Fruit fly (Drosophila melanogaster) whole organism, embryonic: ENCODE results near the gene CG32708.

ENCODE experiments used
- Atf6 ChIP-seq: fragments of 200-800 bp; sonication (Bioruptor generic); IDR thresholded peaks from 2 replicates; pipeline ENCODE4 v1.3.6; 2022; ENCODE audit warnings: missing biosample characterization, missing genetic modification characterization
- CG11093 ChIP-seq: fragments of 200-800 bp; sonication (Bioruptor generic); IDR thresholded peaks from 3 replicates; pipeline ENCODE4 v1.3.6; 2022; ENCODE audit warnings: missing biosample characterization, missing genetic modification characterization
- CG11247 ChIP-seq: fragments of 200-800 bp; sonication (Bioruptor generic); IDR thresholded peaks from 2 replicates; pipeline ENCODE4 v1.3.6; 2022; ENCODE audit warnings: missing biosample characterization, missing genetic modification characterization
- CG12219 ChIP-seq: fragments of 200-800 bp; sonication (Bioruptor generic); optimal IDR thresholded peaks from 3 replicates; lab custom pipeline; 2018; ENCODE audit warnings: missing biosample characterization, mild to moderate bottlenecking, missing genetic modification characterization
- CG14050 ChIP-seq: fragments of 200-800 bp; sonication (Bioruptor generic); IDR thresholded peaks from 3 replicates; pipeline ENCODE4 v1.3.6; 2022; ENCODE audit warnings: missing biosample characterization, missing genetic modification characterization
- CG2120 ChIP-seq: fragments of 200-800 bp; sonication (Bioruptor generic); optimal IDR thresholded peaks from 3 replicates; lab custom pipeline; 2016; ENCODE audit warnings: missing biosample characterization, missing genetic modification characterization
- CG2202 ChIP-seq: fragments of 200-800 bp; sonication (Bioruptor generic); optimal IDR thresholded peaks from 2 replicates; lab custom pipeline; 2018; ENCODE audit warnings: missing biosample characterization, mild to moderate bottlenecking, missing genetic modification characterization
- CG30020 ChIP-seq: fragments of 200-800 bp; optimal IDR thresholded peaks from 2 replicates; lab custom pipeline; 2019; ENCODE audit warnings: missing biosample characterization, mild to moderate bottlenecking, missing genetic modification characterization, moderate library complexity
- CG3065 ChIP-seq: fragments of 200-800 bp; sonication (Bioruptor generic); optimal IDR thresholded peaks from 2 replicates; lab custom pipeline; 2016; ENCODE audit warnings: missing biosample characterization, missing genetic modification characterization
- CG32772 ChIP-seq: fragments of 200-800 bp; sonication (Bioruptor generic); IDR thresholded peaks from 2 replicates; pipeline ENCODE4 v1.3.6; 2022; ENCODE audit warnings: missing biosample characterization, missing genetic modification characterization
- CG34376 ChIP-seq: fragments of 200-800 bp; sonication (Bioruptor generic); optimal IDR thresholded peaks from 2 replicates; lab custom pipeline; 2018; ENCODE audit warnings: missing biosample characterization, mild to moderate bottlenecking, missing genetic modification characterization
- CG3838 ChIP-seq: fragments of 200-800 bp; sonication (Bioruptor generic); optimal IDR thresholded peaks from 3 replicates; lab custom pipeline; 2016; ENCODE audit warnings: missing biosample characterization, missing genetic modification characterization
- CG3847 ChIP-seq: fragments of 200-800 bp; sonication (Bioruptor generic); IDR thresholded peaks from 2 replicates; pipeline ENCODE4 v1.3.6; 2022; ENCODE audit warnings: missing biosample characterization, missing genetic modification characterization
- CG6175 ChIP-seq: fragments of 200-800 bp; sonication (Bioruptor generic); IDR thresholded peaks from 3 replicates; pipeline ENCODE4 v1.3.6; 2022; ENCODE audit warnings: missing biosample characterization, missing genetic modification characterization
- CG6254 ChIP-seq: fragments of 200-800 bp; sonication (Bioruptor generic); optimal IDR thresholded peaks from 3 replicates; lab custom pipeline; 2017; ENCODE audit warnings: mild to moderate bottlenecking, missing biosample characterization, missing genetic modification reagents, missing genetic modification characterization
- CG6791 ChIP-seq: fragments of 200-800 bp; sonication (Bioruptor generic); IDR thresholded peaks from 3 replicates; pipeline ENCODE4 v1.3.6; 2022; ENCODE audit warnings: missing biosample characterization, missing genetic modification characterization; ENCODE audit not compliant: partially characterized antibody
- CG9727 ChIP-seq: fragments of 200-800 bp; sonication (Bioruptor generic); optimal IDR thresholded peaks from 3 replicates; lab custom pipeline; 2017; ENCODE audit warnings: missing biosample characterization, mild to moderate bottlenecking, missing genetic modification characterization
- Dbx ChIP-seq: fragments of 200-800 bp; sonication (Bioruptor generic); IDR thresholded peaks from 3 replicates; pipeline ENCODE4 v1.3.6; 2022; ENCODE audit warnings: missing biosample characterization, missing genetic modification characterization
- Dip2 ChIP-seq: fragments of 200-800 bp; sonication (Bioruptor generic); IDR thresholded peaks from 2 replicates; pipeline ENCODE4 v1.3.6; 2022; ENCODE audit warnings: missing biosample characterization, missing genetic modification characterization
- Doc3 ChIP-seq: fragments of 200-800 bp; sonication (Bioruptor generic); IDR thresholded peaks from 3 replicates; pipeline ENCODE4 v1.3.6; 2022; ENCODE audit warnings: missing biosample characterization, missing genetic modification characterization; ENCODE audit not compliant: partially characterized antibody
- Eip74EF ChIP-seq, 2 experiments: fragments of 200-800 bp in 1 of 2; fragments of >200 bp in 1 of 2; sonication (Bioruptor generic) in 1 of 2; optimal IDR thresholded peaks; 2 replicates each; lab custom pipeline; 2017 to 2019; ENCODE audit warnings: missing biosample characterization in 2 of 2, missing genetic modification characterization in 2 of 2, mild to moderate bottlenecking in 1 of 2, moderate library complexity in 1 of 2
- HmgZ ChIP-seq: fragments of 200-800 bp; sonication (Bioruptor generic); optimal IDR thresholded peaks from 2 replicates; lab custom pipeline; 2018; ENCODE audit warnings: missing biosample characterization, mild to moderate bottlenecking, missing genetic modification characterization
- Hr78 ChIP-seq, 2 experiments: fragments of 200-800 bp in 1 of 2; fragments of >200 bp in 1 of 2; sonication (Bioruptor generic) in 1 of 2; optimal IDR thresholded peaks; 2 replicates each; lab custom pipeline; 2017 to 2019; ENCODE audit warnings: missing biosample characterization in 2 of 2, missing genetic modification characterization in 2 of 2, mild to moderate bottlenecking in 1 of 2, moderate library complexity in 1 of 2
- NC2α ChIP-seq: fragments of 200-800 bp; sonication (Bioruptor generic); optimal IDR thresholded peaks from 2 replicates; lab custom pipeline; 2016; ENCODE audit warnings: missing biosample characterization, missing genetic modification characterization
- Pdp1 ChIP-seq, 2 experiments: fragments of 200-800 bp; sonication (Bioruptor generic); optimal IDR thresholded peaks; 3 replicates each; lab custom pipeline; 2016; ENCODE audit warnings: missing biosample characterization in 2 of 2, missing genetic modification characterization in 2 of 2, mild to moderate bottlenecking in 1 of 2, moderate library complexity in 1 of 2
- Rx ChIP-seq: fragments of 200-800 bp; sonication (Bioruptor generic); IDR thresholded peaks from 2 replicates; pipeline ENCODE4 v1.3.6; 2022; ENCODE audit warnings: missing biosample characterization, missing genetic modification characterization
- Xrp1 ChIP-seq: fragments of 200-800 bp; sonication (Bioruptor generic); IDR thresholded peaks from 2 replicates; pipeline ENCODE4 v1.3.6; 2022; ENCODE audit warnings: missing biosample characterization, missing genetic modification characterization
- bbx ChIP-seq: fragments of 200-800 bp; sonication (Bioruptor generic); IDR thresholded peaks from 2 replicates; pipeline ENCODE4 v1.3.6; 2022; ENCODE audit warnings: missing biosample characterization, missing genetic modification characterization; ENCODE audit not compliant: partially characterized antibody
- chinmo ChIP-seq: fragments of 200-800 bp; sonication (Bioruptor generic); IDR thresholded peaks from 4 replicates; pipeline ENCODE4 v1.3.6; 2022; ENCODE audit warnings: missing biosample characterization, missing genetic modification characterization; ENCODE audit not compliant: partially characterized antibody
- ci ChIP-seq: fragments of 200-800 bp; sonication (Bioruptor generic); IDR thresholded peaks from 3 replicates; pipeline ENCODE4 v1.3.6; 2022; ENCODE audit warnings: missing biosample characterization, missing genetic modification characterization
- dan ChIP-seq: fragments of 200-800 bp; sonication (Bioruptor generic); IDR thresholded peaks from 2 replicates; pipeline ENCODE4 v1.3.6; 2022; ENCODE audit warnings: missing biosample characterization, missing genetic modification characterization
- ems ChIP-seq: fragments of 200-800 bp; sonication (Bioruptor generic); optimal IDR thresholded peaks from 3 replicates; lab custom pipeline; 2016; ENCODE audit warnings: missing biosample characterization, missing genetic modification characterization
- fd102C ChIP-seq: fragments of 200-800 bp; sonication (Bioruptor generic); optimal IDR thresholded peaks from 2 replicates; lab custom pipeline; 2018; ENCODE audit warnings: missing biosample characterization, mild to moderate bottlenecking, missing genetic modification characterization, moderate library complexity
- gcm ChIP-seq: fragments of 200-800 bp; sonication (Bioruptor generic); optimal IDR thresholded peaks from 2 replicates; lab custom pipeline; 2019; ENCODE audit warnings: missing biosample characterization, mild to moderate bottlenecking, missing genetic modification characterization, moderate library complexity
- hb ChIP-seq: fragments of 200-800 bp; sonication (Bioruptor generic); IDR thresholded peaks from 3 replicates; pipeline ENCODE4 v1.3.6; 2022; ENCODE audit warnings: missing biosample characterization, missing genetic modification characterization; ENCODE audit not compliant: partially characterized antibody
- kah ChIP-seq: fragments of 200-800 bp; sonication (Bioruptor generic); optimal IDR thresholded peaks from 2 replicates; lab custom pipeline; 2018; ENCODE audit warnings: missing biosample characterization, mild to moderate bottlenecking, missing genetic modification characterization
- kay ChIP-seq: fragments of 200-800 bp; sonication (Bioruptor generic); optimal IDR thresholded peaks from 2 replicates; lab custom pipeline; 2016; ENCODE audit warnings: missing biosample characterization, missing genetic modification characterization
- klu ChIP-seq: fragments of 200-800 bp; sonication (Bioruptor generic); IDR thresholded peaks from 2 replicates; pipeline ENCODE4 v1.3.6; 2022; ENCODE audit warnings: missing biosample characterization, missing genetic modification characterization
- nau ChIP-seq: fragments of 200-800 bp; sonication (Bioruptor generic); optimal IDR thresholded peaks from 3 replicates; lab custom pipeline; 2017; ENCODE audit warnings: missing biosample characterization, mild to moderate bottlenecking, missing genetic modification characterization, missing genetic modification reagents
- pita ChIP-seq: fragments of 200-800 bp; sonication (Bioruptor generic); optimal IDR thresholded peaks from 2 replicates; lab custom pipeline; 2017; ENCODE audit warnings: missing biosample characterization, mild to moderate bottlenecking, missing genetic modification characterization
- sens ChIP-seq: fragments of 200-800 bp; sonication (Bioruptor generic); peaks from one replicate; lab custom pipeline; 2016; ENCODE audit warnings: missing biosample characterization, missing genetic modification characterization
- sens-2 ChIP-seq: fragments of 200-800 bp; sonication (Bioruptor generic); IDR thresholded peaks from 2 replicates; pipeline ENCODE4 v1.3.6; 2022; ENCODE audit warnings: missing biosample characterization, missing genetic modification characterization
- slbo ChIP-seq: fragments of 200-800 bp; sonication (Bioruptor generic); IDR thresholded peaks from 2 replicates; pipeline ENCODE4 v1.3.6; 2022; ENCODE audit warnings: missing biosample characterization, missing genetic modification characterization
- sob ChIP-seq: fragments of 200-800 bp; sonication (Bioruptor generic); IDR thresholded peaks from 2 replicates; pipeline ENCODE4 v1.3.6; 2022; ENCODE audit warnings: missing biosample characterization, missing genetic modification characterization
- tll ChIP-seq, 2 experiments: fragments of 200-800 bp in 1 of 2; fragments of >200 bp in 1 of 2; sonication (Bioruptor generic) in 1 of 2; optimal IDR thresholded peaks; 2 replicates each; lab custom pipeline; 2017 to 2019; ENCODE audit warnings: missing biosample characterization in 2 of 2, missing genetic modification characterization in 2 of 2, mild to moderate bottlenecking in 1 of 2, moderate library complexity in 1 of 2
- tx ChIP-seq: fragments of 200-800 bp; sonication (Bioruptor generic); optimal IDR thresholded peaks from 2 replicates; lab custom pipeline; 2016; ENCODE audit warnings: missing biosample characterization, missing genetic modification characterization
- vnd ChIP-seq: fragments of 200-800 bp; sonication (Bioruptor generic); IDR thresholded peaks from 3 replicates; pipeline ENCODE4 v1.3.6; 2022; ENCODE audit warnings: missing biosample characterization, missing genetic modification characterization; ENCODE audit not compliant: partially characterized antibody
- zfh2 ChIP-seq: fragments of 200-800 bp; sonication (Bioruptor generic); optimal IDR thresholded peaks from 2 replicates; lab custom pipeline; 2016; ENCODE audit warnings: missing biosample characterization, missing genetic modification characterization

The CG32708 gene

dm6 chrX:9109072-9109844 lies 23.5 kb downstream of the CG32708 start (continued):
- TF ChIP-seq CG3838 (GFP tag; lab: Kevin White, UChicago) (no peak), ci (GFP tag; lab: Robert Waterston, UW) (0 out of 3 replicates have a peak, but pooled peaks have one; percentile 24), hb (GFP tag; lab: Robert Waterston, UW) (no peak), sens (GFP tag; lab: Kevin White, UChicago) (peak; percentile 84), Pdp1 (GFP tag; optimal IDR thresholded peaks at IDR 0.05; lab: Kevin White, UChicago) (peak; percentile 51 to 63), vnd (no peak), tll (GFP tag; optimal IDR thresholded peaks at IDR 0.05; lab: Kevin White, UChicago) (peak in 1 of 2 experiments; percentile 70), CG6791 (GFP tag; lab: Robert Waterston, UW) (no peak), slbo (GFP tag; lab: Robert Waterston, UW) (peak; percentile 49), Doc3 (GFP tag; lab: Robert Waterston, UW) (no peak), CG2120 (GFP tag; lab: Kevin White, UChicago) (peak; percentile 65), CG11247 (GFP tag; lab: Robert Waterston, UW) (no peak), CG32772 (GFP tag; lab: Robert Waterston, UW) (no peak), chinmo (no peak), nau (GFP tag; lab: Kevin White, UChicago) (no peak), klu (no peak), bbx (GFP tag; lab: Robert Waterston, UW) (0 out of 2 replicates have a peak, but pooled peaks have one; percentile 7), fd102C (GFP tag; lab: Kevin White, UChicago) (no peak), Eip74EF (GFP tag; optimal IDR thresholded peaks at IDR 0.05; lab: Kevin White, UChicago) (peak in 1 of 2 experiments; percentile 1), dan (GFP tag; lab: Robert Waterston, UW) (no peak), Dip2 (GFP tag; lab: Robert Waterston, UW) (no peak), Atf6 (GFP tag; lab: Robert Waterston, UW) (no peak), Dbx (GFP tag; lab: Robert Waterston, UW) (no peak), sens-2 (GFP tag; lab: Robert Waterston, UW) (no peak), ems (GFP tag; lab: Kevin White, UChicago) (peak; percentile 41), zfh2 (GFP tag; lab: Kevin White, UChicago) (peak; percentile 49), Xrp1 (GFP tag; lab: Robert Waterston, UW) (peak; percentile 38; the same call in 1 of the 2 replicates), sob (peak; percentile 38; the same call in 1 of the 2 replicates), CG6254 (GFP tag; lab: Kevin White, UChicago) (peak; percentile 98), CG2202 (no peak), gcm (GFP tag; lab: Kevin White, UChicago) (peak; percentile 17), CG3847 (GFP tag; lab: Robert Waterston, UW) (peak; percentile 22), Hr78 (GFP tag; optimal IDR thresholded peaks at IDR 0.05; lab: Kevin White, UChicago) (no peak), CG30020 (tag; lab: Kevin White, UChicago) (peak; percentile 51), CG3065 (no peak), kay (GFP tag; lab: Kevin White, UChicago) (no peak), CG9727 (GFP tag; lab: Kevin White, UChicago) (peak; percentile 72), tx (GFP tag; lab: Kevin White, UChicago) (peak; percentile 53), CG12219 (GFP tag; lab: Kevin White, UChicago) (no peak), CG6175 (no peak), kah (GFP tag; lab: Kevin White, UChicago) (no peak), CG11093 (GFP tag; lab: Robert Waterston, UW) (0 out of 3 replicates have a peak, but pooled peaks have one; percentile 28), pita (GFP tag; lab: Kevin White, UChicago) (no peak), NC2α (GFP tag; lab: Kevin White, UChicago) (no peak), Rx (peak; percentile 43), CG34376 (GFP tag; lab: Kevin White, UChicago) (no peak), CG14050 (GFP tag; lab: Robert Waterston, UW) (no peak), HmgZ (tag; lab: Kevin White, UChicago) (peak; percentile 36)
